Fruit fly (Drosophila melanogaster): ENCODE results near the gene CG42832.
A peak's percentile ranks its signal among the peaks of the same experiment; 100 is the strongest.

CG42832 gene

dm6 chr3L:11561946-11562760 lies 47.8 kb upstream of the CG42832 start, which contains the start of the genes CG7394 and Mob2 (continued):
- TF ChIP-seq Bgb (GFP tag; IDR thresholded peaks at IDR 0.05; ENCODE audit: partially characterized antibody), result peak; percentile 83
- peak; percentile 49 for TF ChIP-seq CG4282 (GFP tag; optimal IDR thresholded peaks at IDR 0.05)
- TF ChIP-seq CG18599 (GFP tag; optimal IDR thresholded peaks at IDR 0.05), result peak; percentile 87
- TF ChIP-seq danr (GFP tag; IDR thresholded peaks at IDR 0.05), result peak; percentile 44
- TF ChIP-seq CG3838 (GFP tag; optimal IDR thresholded peaks at IDR 0.05), result peak; percentile 70
- peak; percentile 89 for TF ChIP-seq CG2712 (tag; optimal IDR thresholded peaks at IDR 0.05)
- TF ChIP-seq ab (GFP tag; optimal IDR thresholded peaks at IDR 0.05), result no peak
- peak; percentile 83 for TF ChIP-seq CG6175 (GFP tag; IDR thresholded peaks at IDR 0.05)
- TF ChIP-seq NC2β (GFP tag; optimal IDR thresholded peaks at IDR 0.05), result peak; percentile 84
- peak; percentile 81 for TF ChIP-seq CG8388 (GFP tag; optimal IDR thresholded peaks at IDR 0.05)
- peak; percentile 88 to 92 for TF ChIP-seq Hr51 (GFP tag; optimal IDR thresholded peaks at IDR 0.05)
- peak; percentile 92 for TF ChIP-seq CG2678 (tag; optimal IDR thresholded peaks at IDR 0.05)
- peak; percentile 96 to 99 for TF ChIP-seq crp (GFP tag; optimal IDR thresholded peaks at IDR 0.05)
- peak; percentile 89 for TF ChIP-seq mam (GFP tag; optimal IDR thresholded peaks at IDR 0.05)
- TF ChIP-seq dm (GFP tag; optimal IDR thresholded peaks at IDR 0.05), result peak; percentile 67
- TF ChIP-seq CG5245 (GFP tag; optimal IDR thresholded peaks at IDR 0.05), result peak; percentile 71
- peak; percentile 45; the same call in 1 of the 2 replicates for TF ChIP-seq ro (GFP tag; IDR thresholded peaks at IDR 0.05)
- TF ChIP-seq Sry-β (GFP tag; optimal IDR thresholded peaks at IDR 0.05), result peak; percentile 50
- peak; percentile 81 for TF ChIP-seq Opbp (GFP tag; IDR thresholded peaks at IDR 0.05; ENCODE audit: partially characterized antibody)
- peak; percentile 86; the same call in 2 of the 3 replicates for TF ChIP-seq CG11093 (GFP tag; IDR thresholded peaks at IDR 0.05)
- peak; percentile 77 for TF ChIP-seq ssp (GFP tag; IDR thresholded peaks at IDR 0.05)
- peak; percentile 73 for TF ChIP-seq CG12104 (GFP tag; optimal IDR thresholded peaks at IDR 0.05)
- peak; percentile 96 for TF ChIP-seq CG9932 (GFP tag; IDR thresholded peaks at IDR 0.05)
- TF ChIP-seq chif (GFP tag; optimal IDR thresholded peaks at IDR 0.05), result peak; percentile 77 to 84
- peak; percentile 80 for TF ChIP-seq twi (tag; optimal IDR thresholded peaks at IDR 0.05)
- peak; percentile 93 for TF ChIP-seq CG15269 (tag; optimal IDR thresholded peaks at IDR 0.05)
- peak; percentile 86 for TF ChIP-seq CG18262 (tag; optimal IDR thresholded peaks at IDR 0.05)
- peak; percentile 58 for TF ChIP-seq sd (tag; optimal IDR thresholded peaks at IDR 0.05)
- TF ChIP-seq zfh2 (GFP tag; optimal IDR thresholded peaks at IDR 0.05), result peak; percentile 80
- TF ChIP-seq dmrt11E (tag; optimal IDR thresholded peaks at IDR 0.05), result peak; percentile 83
- TF ChIP-seq ash1 (GFP tag; optimal IDR thresholded peaks at IDR 0.05), result peak; percentile 28
- no peak for TF ChIP-seq Tbp (GFP tag; optimal IDR thresholded peaks at IDR 0.05)
- peak; percentile 20 for TF ChIP-seq p53 (GFP tag; optimal IDR thresholded peaks at IDR 0.05)
- peak; percentile 81 for TF ChIP-seq tx (GFP tag; optimal IDR thresholded peaks at IDR 0.05)
- TF ChIP-seq CG10267 (tag; optimal IDR thresholded peaks at IDR 0.05), result peak; percentile 85
- TF ChIP-seq CG11695 (GFP tag; IDR thresholded peaks at IDR 0.05), result peak; percentile 91
- TF ChIP-seq da (GFP tag; optimal IDR thresholded peaks at IDR 0.05), result peak; percentile 59
- peak; percentile 79 for TF ChIP-seq slp2 (GFP tag; optimal IDR thresholded peaks at IDR 0.05)
- TF ChIP-seq CG1832 (GFP tag; optimal IDR thresholded peaks at IDR 0.05), result no peak
- peak; percentile 88 for TF ChIP-seq CG12942 (GFP tag; optimal IDR thresholded peaks at IDR 0.05)
- no peak for TF ChIP-seq Dfd (GFP tag; optimal IDR thresholded peaks at IDR 0.05)
- TF ChIP-seq MBD-R2 (GFP tag; IDR thresholded peaks at IDR 0.05), result peak; percentile 81
- peak; percentile 82 for TF ChIP-seq CG5953 (GFP tag; IDR thresholded peaks at IDR 0.05)
- TF ChIP-seq CG15601 (tag; optimal IDR thresholded peaks at IDR 0.05), result peak; percentile 83
- TF ChIP-seq CG8924 (tag; optimal IDR thresholded peaks at IDR 0.05), result peak; percentile 95
- peak; percentile 90 for TF ChIP-seq Abd-B (GFP tag; optimal IDR thresholded peaks at IDR 0.05)
- TF ChIP-seq CG42726 (GFP tag; IDR thresholded peaks at IDR 0.05; ENCODE audit: partially characterized antibody), result no peak; the same call in 1 of the 2 replicates
- TF ChIP-seq CG17359 (tag; optimal IDR thresholded peaks at IDR 0.05), result peak; percentile 88

Measured in whole organism, embryonic.